Worm (Caenorhabditis elegans): Measurements from ENCODE around the gene F08F1.9.

ce11 chrX:8424286-8424685 is 13.6 kb upstream of the F08F1.9 start:
- TF ChIP-seq tlf-1 (GFP tag; optimal IDR thresholded peaks at IDR 0.05) = no peak
- TF ChIP-seq rpc-1 (optimal IDR thresholded peaks at IDR 0.05) = no peak
- TF ChIP-seq rpc-1 (tag; optimal IDR thresholded peaks at IDR 0.05) = no peak
- TF ChIP-seq unc-130 (GFP tag; optimal IDR thresholded peaks at IDR 0.05) = no peak
